Worm (Caenorhabditis elegans) whole organism, mixed stage, embryonic: ENCODE results near the gene fbxa-62.

ENCODE experiments used
- ceh-39 ChIP-seq: fragments of 150-350 bp; optimal IDR thresholded peaks from 2 replicates; lab custom pipeline; 2014; ENCODE audit warnings: missing biosample characterization, missing genetic modification characterization
- elt-1 ChIP-seq: sonication (generic microtip); optimal IDR thresholded peaks from 2 replicates; lab custom pipeline; 2017; ENCODE audit warnings: missing genetic modification characterization, mild to moderate bottlenecking, missing compliant biosample characterization, antibody characterized with exemption, moderate library complexity, borderline replicate concordance; ENCODE audit not compliant: insufficient read depth
- ham-2 ChIP-seq: fragments of 200-800 bp; sonication (Bioruptor generic); optimal IDR thresholded peaks from 2 replicates; lab custom pipeline; 2018; ENCODE audit warnings: mild to moderate bottlenecking, missing genetic modification characterization, missing compliant biosample characterization
- lin-13 ChIP-seq: fragments of 150-350 bp; optimal IDR thresholded peaks from 2 replicates; lab custom pipeline; 2014; ENCODE audit warnings: missing biosample characterization, missing genetic modification characterization
- lsy-2 ChIP-seq: fragments of 150-350 bp; optimal IDR thresholded peaks from 2 replicates; lab custom pipeline; 2014; ENCODE audit warnings: missing biosample characterization, missing genetic modification characterization
- mep-1 ChIP-seq: fragments of 150-350 bp; optimal IDR thresholded peaks from 2 replicates; lab custom pipeline; 2017; ENCODE audit warnings: missing biosample characterization, missing genetic modification reagents, missing genetic modification characterization, inconsistent platforms
- mls-2 ChIP-seq: sonication (generic microtip); optimal IDR thresholded peaks from 2 replicates; lab custom pipeline; 2016; ENCODE audit warnings: mild to moderate bottlenecking, missing genetic modification characterization, moderate library complexity, missing compliant biosample characterization
- nhr-12 ChIP-seq: fragments of 150-350 bp; optimal IDR thresholded peaks from 2 replicates; lab custom pipeline; 2014; ENCODE audit warnings: missing biosample characterization, missing genetic modification characterization
- nhr-28 ChIP-seq: fragments of 150-350 bp; optimal IDR thresholded peaks from 2 replicates; lab custom pipeline; 2014; ENCODE audit warnings: missing biosample characterization, missing genetic modification characterization
- snpc-4 ChIP-seq: fragments of 150-350 bp; optimal IDR thresholded peaks from 2 replicates; lab custom pipeline; 2014; ENCODE audit warnings: missing biosample characterization, missing genetic modification characterization
- unc-120 ChIP-seq: sonication (generic microtip); optimal IDR thresholded peaks from 2 replicates; lab custom pipeline; 2017; ENCODE audit warnings: missing genetic modification characterization, missing compliant biosample characterization; ENCODE audit not compliant: poor library complexity, severe bottlenecking
- unc-39 ChIP-seq: fragments of 150-350 bp; optimal IDR thresholded peaks from 2 replicates; lab custom pipeline; 2014; ENCODE audit warnings: missing biosample characterization, missing genetic modification characterization
- unc-62 ChIP-seq: fragments of 150-350 bp; optimal IDR thresholded peaks from 2 replicates; lab custom pipeline; 2014; ENCODE audit warnings: missing biosample characterization, missing genetic modification reagents, missing genetic modification characterization
- ztf-11 ChIP-seq: fragments of 150-350 bp; optimal IDR thresholded peaks from 2 replicates; lab custom pipeline; 2014; ENCODE audit warnings: missing biosample characterization, missing genetic modification characterization

DNA sequence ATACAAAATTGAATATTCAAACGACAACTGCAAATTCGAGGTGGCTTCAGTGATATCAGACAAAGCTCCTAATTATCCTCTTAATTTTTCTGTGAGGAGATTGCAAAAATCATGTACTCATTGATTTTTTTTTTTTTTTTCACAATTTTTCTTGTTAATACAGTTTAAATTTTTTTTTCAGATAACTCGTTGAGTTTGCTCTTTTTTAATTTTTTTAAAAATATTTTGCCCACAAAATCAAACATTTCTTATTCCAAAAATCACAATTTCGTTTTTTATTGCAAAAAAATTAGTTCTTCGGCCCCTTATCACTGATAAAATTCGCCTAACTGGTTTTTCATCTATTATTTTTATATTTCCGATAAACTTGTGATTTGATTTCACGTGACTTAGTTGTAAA is 49.3 kb downstream of the fbxa-62 start, which contains the start of gene Y54F10BM.21:
- TF ChIP-seq lsy-2 (tag; lab: Kevin White, UChicago) = no peak
- no peak for TF ChIP-seq nhr-28 (tag; lab: Kevin White, UChicago)
- TF ChIP-seq ceh-39 (tag; lab: Kevin White, UChicago) = no peak
- no peak for TF ChIP-seq ham-2 (GFP tag; lab: Kevin White, UChicago)
- TF ChIP-seq nhr-12 = no peak
- TF ChIP-seq unc-120 (tag; lab: Kevin White, UChicago) = no peak
- TF ChIP-seq ztf-11 = no peak
- no peak for TF ChIP-seq elt-1 (tag; lab: Kevin White, UChicago)
- no peak for TF ChIP-seq unc-62 (GFP tag; lab: Kevin White, UChicago)
- TF ChIP-seq mep-1 (tag; lab: Kevin White, UChicago) = no peak
- no peak for TF ChIP-seq mls-2 (tag; lab: Kevin White, UChicago)
- no peak for TF ChIP-seq unc-39 (tag; lab: Kevin White, UChicago)
- TF ChIP-seq snpc-4 (tag; lab: Kevin White, UChicago) = no peak
- TF ChIP-seq lin-13 = no peak
